Worm (Caenorhabditis elegans) whole organism, L4 larva: ENCODE measurements around the gene Y50D4A.10.

Source experiments
- F10B5.3 ChIP-seq: sonication (generic microtip); optimal IDR thresholded peaks from 2 replicates; lab custom pipeline; 2016; ENCODE audit warnings: mild to moderate bottlenecking, missing genetic modification characterization, missing compliant biosample characterization
- F49E8.2 ChIP-seq: sonication (generic microtip); optimal IDR thresholded peaks from 2 replicates; lab custom pipeline; 2016; ENCODE audit warnings: missing compliant biosample characterization, mild to moderate bottlenecking, missing genetic modification characterization, borderline replicate concordance
- T20F7.1 ChIP-seq: fragments of 200-800 bp; sonication (Bioruptor generic); optimal IDR thresholded peaks from 2 replicates; lab custom pipeline; 2018; ENCODE audit warnings: mild to moderate bottlenecking, missing genetic modification characterization, missing compliant biosample characterization
- Y5F2A.4 ChIP-seq: fragments of 200-800 bp; sonication (Bioruptor generic); optimal IDR thresholded peaks from 2 replicates; lab custom pipeline; 2018; ENCODE audit warnings: mild to moderate bottlenecking, missing genetic modification characterization, missing compliant biosample characterization
- arid-1 ChIP-seq: fragments of 200-800 bp; sonication (Bioruptor generic); conservative IDR thresholded peaks from 2 replicates; pipeline ENCODE4 v1.3.6; 2022; ENCODE audit warnings: missing genetic modification reagents, missing genetic modification characterization, missing compliant biosample characterization
- fkh-10 ChIP-seq: fragments of 150-350 bp; optimal IDR thresholded peaks from 2 replicates; lab custom pipeline; 2014; ENCODE audit warnings: missing biosample characterization, missing genetic modification reagents, missing genetic modification characterization
- gei-8 ChIP-seq: fragments of 200-800 bp; sonication (Bioruptor generic); optimal IDR thresholded peaks from 2 replicates; lab custom pipeline; 2018; ENCODE audit warnings: mild to moderate bottlenecking, missing genetic modification characterization, missing compliant biosample characterization
- hif-1 ChIP-seq, 2 experiments: sonication (generic microtip); optimal IDR thresholded peaks; 2 replicates each; lab custom pipeline; 2016 to 2017; ENCODE audit warnings: missing compliant biosample characterization in 2 of 2, missing genetic modification characterization in 2 of 2, missing genetic modification reagents in 2 of 2, missing genotype in 2 of 2, mild to moderate bottlenecking in 1 of 2
- mxl-3 ChIP-seq: fragments of 200-800 bp; sonication (Bioruptor generic); optimal IDR thresholded peaks from 2 replicates; lab custom pipeline; 2018; ENCODE audit warnings: mild to moderate bottlenecking, missing genetic modification characterization, missing compliant biosample characterization
- nhr-76 ChIP-seq: fragments of 150-350 bp; optimal IDR thresholded peaks from 2 replicates; lab custom pipeline; 2014; ENCODE audit warnings: missing biosample characterization, missing genetic modification characterization
- snpc-1.2 ChIP-seq: fragments of 200-800 bp; sonication (Bioruptor generic); IDR thresholded peaks from 2 replicates; pipeline ENCODE4 v1.3.6; 2022; ENCODE audit warnings: missing genetic modification reagents, missing genetic modification characterization, missing compliant biosample characterization
- tag-97 ChIP-seq: fragments of 200-800 bp; sonication (Bioruptor generic); IDR thresholded peaks from 2 replicates; pipeline ENCODE4 v1.3.6; 2022; ENCODE audit warnings: missing genetic modification characterization, missing compliant biosample characterization
- tra-1 ChIP-seq: fragments of 200-800 bp; sonication (Bioruptor generic); IDR thresholded peaks from 2 replicates; pipeline ENCODE4 v1.3.6; 2022; ENCODE audit warnings: missing genetic modification reagents, missing genetic modification characterization, missing compliant biosample characterization

- TF ChIP-seq nhr-76 (tag; lab: Kevin White, UChicago), result no peak
- TF ChIP-seq T20F7.1 (GFP tag; lab: Kevin White, UChicago), result no peak
- no peak for TF ChIP-seq fkh-10
- no peak for TF ChIP-seq tra-1 (GFP tag; lab: Robert Waterston, UW)
- TF ChIP-seq arid-1 (GFP tag; lab: Robert Waterston, UW), result no peak
- TF ChIP-seq tag-97, result no peak
- TF ChIP-seq hif-1 (tag; optimal IDR thresholded peaks at IDR 0.05; lab: Kevin White, UChicago), result no peak
- no peak for TF ChIP-seq Y5F2A.4 (GFP tag; lab: Kevin White, UChicago)
- TF ChIP-seq F49E8.2, result no peak
- TF ChIP-seq F10B5.3 (tag; lab: Kevin White, UChicago), result no peak
- no peak for TF ChIP-seq mxl-3 (GFP tag; lab: Kevin White, UChicago)
- no peak for TF ChIP-seq snpc-1.2 (GFP tag; lab: Robert Waterston, UW)
- no peak for TF ChIP-seq gei-8 (GFP tag; lab: Kevin White, UChicago)
These were observed 21.0 kb downstream of the Y50D4A.10 start, which contains the start of gene Y50D4A.6 for ce11 chrV:1199219-1199889.
